Worm (Caenorhabditis elegans): Measurements from ENCODE around the gene snap-29.

DNA sequence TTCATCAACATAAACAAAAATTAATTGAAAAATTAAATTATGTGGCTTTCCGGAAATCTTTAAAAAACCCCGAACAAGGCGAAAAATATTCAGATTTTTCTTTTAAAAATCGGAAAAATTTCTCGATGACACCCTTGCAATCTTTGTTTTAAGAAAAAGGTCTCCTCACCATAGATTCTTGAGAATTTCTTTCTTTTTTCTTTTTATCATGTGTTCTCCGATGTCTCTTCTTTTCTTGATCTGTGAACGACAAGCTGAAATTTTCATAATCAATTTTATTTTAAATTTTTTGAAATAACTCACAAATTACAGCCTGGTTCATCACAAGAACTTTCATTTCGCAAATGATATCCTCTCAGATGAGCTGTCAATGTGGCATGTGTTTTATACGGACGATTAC is 15.2 kb downstream of the snap-29 start, which contains the start of the genes zfp-1 and F54F2.14:
- no peak for TF ChIP-seq ama-1 (optimal IDR thresholded peaks at IDR 0.05)
- TF ChIP-seq B0310.2 (tag; optimal IDR thresholded peaks at IDR 0.05): no peak
- no peak for TF ChIP-seq ceh-13 (GFP tag; optimal IDR thresholded peaks at IDR 0.05)
- TF ChIP-seq aly-1 (tag; optimal IDR thresholded peaks at IDR 0.05): no peak
- TF ChIP-seq ets-7 (tag; optimal IDR thresholded peaks at IDR 0.05): no peak
- TF ChIP-seq tbx-11 (GFP tag; IDR thresholded peaks at IDR 0.05): no peak
- TF ChIP-seq ceh-36 (tag; optimal IDR thresholded peaks at IDR 0.05): no peak
- no peak for TF ChIP-seq hnd-1 (tag; optimal IDR thresholded peaks at IDR 0.05)
- no peak for TF ChIP-seq flt-1 (GFP tag; IDR thresholded peaks at IDR 0.05)
- TF ChIP-seq pes-1 (GFP tag; IDR thresholded peaks at IDR 0.05): no peak
- no peak for TF ChIP-seq hmg-4 (GFP tag; optimal IDR thresholded peaks at IDR 0.05)
